Worm (Caenorhabditis elegans) whole organism, L2 larva: ENCODE data around the gene str-249.

Source experiments
- ama-1 ChIP-seq: fragments of 150-350 bp; optimal IDR thresholded peaks from 2 replicates; lab custom pipeline; 2018; ENCODE audit warnings: inconsistent platforms
- ceh-16 ChIP-seq: fragments of 150-350 bp; optimal IDR thresholded peaks from 2 replicates; lab custom pipeline; 2014; ENCODE audit warnings: missing biosample characterization, missing genetic modification characterization
- elt-3 ChIP-seq: sonication (generic microtip); optimal IDR thresholded peaks from 2 replicates; lab custom pipeline; 2017; ENCODE audit warnings: missing biosample characterization, missing genetic modification characterization
- mab-5 ChIP-seq: fragments of 150-350 bp; optimal IDR thresholded peaks from 2 replicates; lab custom pipeline; 2014; ENCODE audit warnings: missing biosample characterization, missing genetic modification characterization
- nhr-12 ChIP-seq: fragments of 150-350 bp; optimal IDR thresholded peaks from 2 replicates; lab custom pipeline; 2014; ENCODE audit warnings: missing biosample characterization, missing genetic modification characterization
- nhr-25 ChIP-seq: fragments of 150-350 bp; sonication (generic microtip); optimal IDR thresholded peaks from 3 replicates; lab custom pipeline; 2014; ENCODE audit warnings: missing biosample characterization, missing genetic modification characterization
- nhr-77 ChIP-seq: fragments of 150-350 bp; optimal IDR thresholded peaks from 2 replicates; lab custom pipeline; 2014; ENCODE audit warnings: missing biosample characterization, missing genetic modification characterization
- sma-9 ChIP-seq, 2 experiments: fragments of 150-350 bp in 1 of 2; sonication (generic microtip) in 1 of 2; optimal IDR thresholded peaks; 2 replicates each; lab custom pipeline; 2014 to 2016; ENCODE audit warnings: missing genetic modification characterization in 2 of 2, mild to moderate bottlenecking in 1 of 2, missing biosample characterization in 1 of 2, missing compliant biosample characterization in 1 of 2, missing genetic modification reagents in 1 of 2, moderate library complexity in 1 of 2
- snpc-4 ChIP-seq: fragments of 150-350 bp; optimal IDR thresholded peaks from 2 replicates; lab custom pipeline; 2014; ENCODE audit warnings: missing biosample characterization, missing genetic modification characterization
- unc-62 ChIP-seq: fragments of 150-350 bp; optimal IDR thresholded peaks from 2 replicates; lab custom pipeline; 2014; ENCODE audit warnings: missing biosample characterization, missing genetic modification reagents, missing genetic modification characterization

ce11 chrIV:7154356-7154755 lies 32.3 kb downstream of the str-249 start, which contains the start of gene C34D4.2:
- TF ChIP-seq nhr-12 (tag; lab: Kevin White, UChicago) (no peak), unc-62 (GFP tag; lab: Kevin White, UChicago) (no peak), ama-1 (lab: Kevin White, UChicago) (no peak), mab-5 (tag; lab: Kevin White, UChicago) (no peak), nhr-25 (no peak), sma-9 (GFP tag; optimal IDR thresholded peaks at IDR 0.05; lab: Kevin White, UChicago) (no peak), sma-9 (tag; optimal IDR thresholded peaks at IDR 0.05; lab: Kevin White, UChicago) (no peak), nhr-77 (tag; lab: Kevin White, UChicago) (no peak), snpc-4 (tag; lab: Kevin White, UChicago) (no peak), elt-3 (tag; lab: Kevin White, UChicago) (no peak), ceh-16 (no peak)
